Fruit fly (Drosophila melanogaster): Measurements from ENCODE around the gene pad.

DNA sequence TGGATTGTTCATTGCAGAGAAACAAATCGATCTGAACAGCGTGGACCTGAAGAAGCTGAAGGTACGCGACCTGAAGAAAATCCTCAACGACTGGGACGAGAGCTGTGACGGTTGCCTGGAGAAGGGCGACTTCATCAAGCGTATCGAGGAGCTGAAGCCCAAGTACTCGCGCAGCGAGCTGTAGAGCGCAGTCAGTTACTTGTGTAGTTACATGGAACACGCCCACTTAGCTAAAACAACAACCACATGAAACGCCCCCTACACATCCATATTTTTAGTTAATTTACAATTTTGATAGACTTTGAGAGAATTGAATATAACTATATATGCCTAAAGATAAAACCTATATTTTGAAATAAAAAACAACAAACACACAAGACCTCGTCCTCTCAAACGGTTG, 8.3 kb downstream of the pad start:
- TF ChIP-seq CG8478 (optimal IDR thresholded peaks at IDR 0.05) (no peak), CTCF (optimal IDR thresholded peaks at IDR 0.05) (peak; percentile 25 to 57)
